Fruit fly (Drosophila melanogaster): ENCODE results near the gene grn.
A peak's percentile ranks its signal among the peaks of the same experiment; 100 is the strongest.

Gene grn

dm6 chr3R:8119457-8120337, 61.5 kb downstream of the grn start (continued):
- TF ChIP-seq cas (GFP tag; IDR thresholded peaks at IDR 0.05), result peak; percentile 21; the same call in 1 of the 2 replicates
- peak; percentile 75 for TF ChIP-seq CG13424 (tag; optimal IDR thresholded peaks at IDR 0.05)
- TF ChIP-seq CG8765 (GFP tag; IDR thresholded peaks at IDR 0.05), result peak; percentile 25; the same call in 1 of the 2 replicates
- TF ChIP-seq Hey (tag; optimal IDR thresholded peaks at IDR 0.05), result peak; percentile 20
- TF ChIP-seq inv (GFP tag; IDR thresholded peaks at IDR 0.05; ENCODE audit: partially characterized antibody), result no peak
- TF ChIP-seq CG32772 (GFP tag; IDR thresholded peaks at IDR 0.05), result peak; percentile 64
- TF ChIP-seq CG11695 (GFP tag; IDR thresholded peaks at IDR 0.05), result peak; percentile 81
- TF ChIP-seq CG17328 (GFP tag; IDR thresholded peaks at IDR 0.05), result peak; percentile 25; the same call in 1 of the 2 replicates
- peak; percentile 58; the same call in 2 of the 3 replicates for TF ChIP-seq CG34422 (GFP tag; IDR thresholded peaks at IDR 0.05)
- TF ChIP-seq ewg (GFP tag; optimal IDR thresholded peaks at IDR 0.05), result no peak
- no peak for TF ChIP-seq hth (optimal IDR thresholded peaks at IDR 0.05)
- no peak for TF ChIP-seq CG10274 (GFP tag; optimal IDR thresholded peaks at IDR 0.05)
- peak; percentile 36 for TF ChIP-seq CG7928 (GFP tag; optimal IDR thresholded peaks at IDR 0.05)
- peak; percentile 96 for TF ChIP-seq chinmo (GFP tag; IDR thresholded peaks at IDR 0.05; ENCODE audit: partially characterized antibody)
- no peak for TF ChIP-seq CG43689 (GFP tag; IDR thresholded peaks at IDR 0.05)
- no peak for TF ChIP-seq CG11398 (GFP tag; optimal IDR thresholded peaks at IDR 0.05)
- TF ChIP-seq CG8281 (tag; optimal IDR thresholded peaks at IDR 0.05), result peak; percentile 27

- TF ChIP-seq CG30403 (GFP tag; optimal IDR thresholded peaks at IDR 0.05) (no peak), grn (GFP tag; optimal IDR thresholded peaks at IDR 0.05) (peak; percentile 98), onecut (GFP tag; IDR thresholded peaks at IDR 0.05) (no peak), dpn (GFP tag; optimal IDR thresholded peaks at IDR 0.05) (no peak), CG11456 (GFP tag; IDR thresholded peaks at IDR 0.05) (0 out of 3 replicates have a peak, but pooled peaks have one; percentile 11), fu2 (GFP tag; optimal IDR thresholded peaks at IDR 0.05) (no peak), ttk (GFP tag; IDR thresholded peaks at IDR 0.05) (no peak), CG3065 (GFP tag; optimal IDR thresholded peaks at IDR 0.05) (no peak), GATAe (GFP tag; conservative IDR thresholded peaks at IDR 0.05) (0 out of 2 replicates have a peak, but pooled peaks have one; percentile 12), lov (optimal IDR thresholded peaks at IDR 0.05) (no peak), lov (GFP tag; IDR thresholded peaks at IDR 0.05) (no peak), CG5953 (GFP tag; IDR thresholded peaks at IDR 0.05) (no peak), CG2202 (tag; optimal IDR thresholded peaks at IDR 0.05) (no peak), CG6654 (GFP tag; optimal IDR thresholded peaks at IDR 0.05) (no peak), CG14050 (GFP tag; IDR thresholded peaks at IDR 0.05) (no peak), B-H1 (GFP tag; IDR thresholded peaks at IDR 0.05) (no peak), sug (tag; optimal IDR thresholded peaks at IDR 0.05) (peak; percentile 84), CG8290 (GFP tag; optimal IDR thresholded peaks at IDR 0.05) (no peak), CG8290 (tag; optimal IDR thresholded peaks at IDR 0.05) (peak in 1 of 2 experiments; percentile 23), CG10462 (GFP tag; optimal IDR thresholded peaks at IDR 0.05) (no peak), Hey (tag; optimal IDR thresholded peaks at IDR 0.05) (peak; percentile 39), zen (tag; optimal IDR thresholded peaks at IDR 0.05) (no peak), sna (GFP tag; IDR thresholded peaks at IDR 0.05; ENCODE audit: partially characterized antibody) (no peak), Med (GFP tag) (peak; percentile 66), wor (GFP tag; IDR thresholded peaks at IDR 0.05) (no peak), CkIIα-i1 (GFP tag; IDR thresholded peaks at IDR 0.05) (no peak), CG6813 (GFP tag; optimal IDR thresholded peaks at IDR 0.05) (no peak), pnt (GFP tag; optimal IDR thresholded peaks at IDR 0.05) (no peak), phol (tag; optimal IDR thresholded peaks at IDR 0.05) (no peak), crol (GFP tag; IDR thresholded peaks at IDR 0.05) (peak; percentile 80), knrl (GFP tag; IDR thresholded peaks at IDR 0.05; ENCODE audit: partially characterized antibody) (no peak), cato (GFP tag; optimal IDR thresholded peaks at IDR 0.05; ENCODE audit: borderline replicate concordance) (no peak)
Observed at dm6 chr3R:8118781-8119456, 62.3 kb downstream of the grn start.

All from whole organism, embryonic.